Worm (Caenorhabditis elegans) whole organism, L1 larva: Measurements from ENCODE around the gene pcp-1.

Source experiments
- C16A3.4 ChIP-seq: fragments of 150-350 bp; optimal IDR thresholded peaks from 2 replicates; lab custom pipeline; 2014; ENCODE audit warnings: missing biosample characterization, missing genetic modification characterization
- aha-1 ChIP-seq: fragments of 150-350 bp; optimal IDR thresholded peaks from 2 replicates; lab custom pipeline; 2014; ENCODE audit warnings: missing biosample characterization, missing genetic modification characterization
- alr-1 ChIP-seq: fragments of 200-800 bp; sonication (Bioruptor generic); optimal IDR thresholded peaks from 2 replicates; lab custom pipeline; 2018; ENCODE audit warnings: borderline replicate concordance, mild to moderate bottlenecking, missing genetic modification characterization, missing compliant biosample characterization
- aly-2 ChIP-seq: fragments of 150-350 bp; optimal IDR thresholded peaks from 2 replicates; lab custom pipeline; 2014; ENCODE audit warnings: missing biosample characterization, missing genetic modification characterization
- ama-1 ChIP-seq: fragments of 150-350 bp; optimal IDR thresholded peaks from 2 replicates; lab custom pipeline; 2014
- blmp-1 ChIP-seq: fragments of 150-350 bp; optimal IDR thresholded peaks from 2 replicates; lab custom pipeline; 2014; ENCODE audit warnings: missing biosample characterization, missing genetic modification characterization
- ceh-63 ChIP-seq: fragments of 200-800 bp; sonication (Bioruptor generic); optimal IDR thresholded peaks from 2 replicates; lab custom pipeline; 2018; ENCODE audit warnings: mild to moderate bottlenecking, missing genetic modification characterization, missing compliant biosample characterization
- ceh-8 ChIP-seq: fragments of 200-800 bp; sonication (Bioruptor generic); optimal IDR thresholded peaks from 2 replicates; lab custom pipeline; 2018; ENCODE audit warnings: mild to moderate bottlenecking, missing genetic modification characterization, moderate library complexity, missing compliant biosample characterization
- ceh-90 ChIP-seq: sonication (generic microtip); optimal IDR thresholded peaks from 2 replicates; lab custom pipeline; 2016; ENCODE audit warnings: missing genetic modification characterization, missing compliant biosample characterization
- ces-1 ChIP-seq: fragments of 150-350 bp; optimal IDR thresholded peaks from 2 replicates; lab custom pipeline; 2014; ENCODE audit warnings: missing biosample characterization, missing genetic modification reagents, missing genetic modification characterization
- dpl-1 ChIP-seq, 3 experiments: fragments of 150-350 bp in 2 of 3; sonication (generic microtip) in 1 of 3; optimal IDR thresholded peaks; 2 replicates each; lab custom pipeline; 2014 to 2017; ENCODE audit warnings: missing biosample characterization in 3 of 3, missing genetic modification characterization in 3 of 3, missing genetic modification reagents in 3 of 3
- dsc-1 ChIP-seq: sonication (generic microtip); optimal IDR thresholded peaks from 2 replicates; lab custom pipeline; 2016; ENCODE audit warnings: mild to moderate bottlenecking, missing genetic modification characterization, missing compliant biosample characterization
- efl-3 ChIP-seq: fragments of 200-800 bp; sonication (Bioruptor generic); optimal IDR thresholded peaks from 2 replicates; lab custom pipeline; 2018; ENCODE audit warnings: mild to moderate bottlenecking, missing genetic modification characterization, missing compliant biosample characterization
- egl-13 ChIP-seq: sonication (generic microtip); optimal IDR thresholded peaks from 2 replicates; lab custom pipeline; 2016; ENCODE audit warnings: missing genotype, missing genetic modification reagents, missing genetic modification characterization, missing compliant biosample characterization
- ets-5 ChIP-seq: fragments of 200-800 bp; sonication (Bioruptor generic); IDR thresholded peaks from 2 replicates; pipeline ENCODE4 v1.3.6; 2022; ENCODE audit warnings: missing genetic modification characterization, missing compliant biosample characterization
- fkh-4 ChIP-seq: sonication (generic microtip); optimal IDR thresholded peaks from 2 replicates; lab custom pipeline; 2016; ENCODE audit warnings: missing compliant biosample characterization, missing genetic modification characterization, borderline replicate concordance
- grh-1 ChIP-seq: fragments of 200-800 bp; sonication (Bioruptor generic); IDR thresholded peaks from 2 replicates; pipeline ENCODE4 v1.3.6; 2022; ENCODE audit warnings: missing genetic modification reagents, missing genetic modification characterization, missing compliant biosample characterization
- irx-1 ChIP-seq: sonication (generic microtip); optimal IDR thresholded peaks from 2 replicates; lab custom pipeline; 2016; ENCODE audit warnings: missing genetic modification characterization, missing compliant biosample characterization
- jun-1 ChIP-seq: fragments of 150-350 bp; optimal IDR thresholded peaks from 2 replicates; lab custom pipeline; 2014; ENCODE audit warnings: missing biosample characterization, missing genetic modification reagents, missing genetic modification characterization
- lin-14 ChIP-seq: fragments of 200-800 bp; sonication (Bioruptor generic); optimal IDR thresholded peaks from 2 replicates; lab custom pipeline; 2018; ENCODE audit warnings: mild to moderate bottlenecking, missing genetic modification characterization, moderate library complexity, missing compliant biosample characterization
- lir-3 ChIP-seq: sonication (generic microtip); optimal IDR thresholded peaks from 2 replicates; lab custom pipeline; 2016; ENCODE audit warnings: mild to moderate bottlenecking, missing genetic modification characterization, moderate library complexity, missing compliant biosample characterization; ENCODE audit not compliant: poor library complexity
- lsy-2 ChIP-seq, 2 experiments: fragments of 150-350 bp; optimal IDR thresholded peaks; 2 replicates each; lab custom pipeline; 2014; ENCODE audit warnings: missing biosample characterization in 2 of 2, missing genetic modification characterization in 2 of 2
- mab-9 ChIP-seq: fragments of 200-800 bp; sonication (Bioruptor generic); IDR thresholded peaks from 2 replicates; pipeline ENCODE4 v1.3.6; 2022; ENCODE audit warnings: missing genetic modification reagents, missing genetic modification characterization, missing compliant biosample characterization
- mdl-1 ChIP-seq, 2 experiments: fragments of 150-350 bp; optimal IDR thresholded peaks; 2 replicates each; lab custom pipeline; 2014 to 2017; ENCODE audit warnings: missing biosample characterization in 2 of 2, missing genetic modification characterization in 2 of 2, inconsistent platforms in 1 of 2
- nhr-12 ChIP-seq: sonication (generic microtip); optimal IDR thresholded peaks from 2 replicates; lab custom pipeline; 2017; ENCODE audit warnings: missing biosample characterization, missing genetic modification characterization
- nhr-19 ChIP-seq: fragments of 200-800 bp; sonication (Bioruptor generic); conservative IDR thresholded peaks from 2 replicates; pipeline ENCODE4 v1.3.6; 2022; ENCODE audit warnings: missing genetic modification characterization, missing compliant biosample characterization
- nhr-20 ChIP-seq: sonication (generic microtip); optimal IDR thresholded peaks from 2 replicates; lab custom pipeline; 2016; ENCODE audit warnings: mild to moderate bottlenecking, missing genetic modification characterization, missing compliant biosample characterization
- nhr-71 ChIP-seq: sonication (generic microtip); optimal IDR thresholded peaks from 2 replicates; lab custom pipeline; 2016; ENCODE audit warnings: mild to moderate bottlenecking, missing genetic modification characterization, moderate library complexity, missing compliant biosample characterization
- nhr-76 ChIP-seq: sonication (generic microtip); optimal IDR thresholded peaks from 2 replicates; lab custom pipeline; 2017; ENCODE audit warnings: missing biosample characterization, missing genetic modification characterization
- nhr-85 ChIP-seq: sonication (generic microtip); peaks from one replicate; lab custom pipeline; 2016; ENCODE audit warnings: missing genetic modification characterization, inconsistent platforms, missing compliant biosample characterization
- nhr-90 ChIP-seq: sonication (generic microtip); optimal IDR thresholded peaks from 2 replicates; lab custom pipeline; 2016; ENCODE audit warnings: mild to moderate bottlenecking, missing genetic modification characterization, missing compliant biosample characterization; ENCODE audit not compliant: poor library complexity
- pag-3 ChIP-seq: sonication (generic microtip); optimal IDR thresholded peaks from 2 replicates; lab custom pipeline; 2017; ENCODE audit warnings: missing genetic modification characterization, mild to moderate bottlenecking, missing compliant biosample characterization, antibody characterized with exemption, borderline replicate concordance; ENCODE audit not compliant: insufficient read depth
- rnt-1 ChIP-seq: sonication (generic microtip); optimal IDR thresholded peaks from 2 replicates; lab custom pipeline; 2016; ENCODE audit warnings: mild to moderate bottlenecking, missing genetic modification characterization, moderate library complexity, missing compliant biosample characterization
- snpc-4 ChIP-seq: fragments of 150-350 bp; optimal IDR thresholded peaks from 2 replicates; lab custom pipeline; 2014; ENCODE audit warnings: missing biosample characterization, missing genetic modification characterization
- snu-23 ChIP-seq: sonication (generic microtip); optimal IDR thresholded peaks from 2 replicates; lab custom pipeline; 2016; ENCODE audit warnings: missing genetic modification characterization, missing compliant biosample characterization
- sup-37 ChIP-seq: fragments of 200-800 bp; sonication (Bioruptor generic); optimal IDR thresholded peaks from 2 replicates; lab custom pipeline; 2018; ENCODE audit warnings: mild to moderate bottlenecking, missing genetic modification characterization, missing compliant biosample characterization
- tbx-2 ChIP-seq: sonication (generic microtip); optimal IDR thresholded peaks from 2 replicates; lab custom pipeline; 2016; ENCODE audit warnings: missing genetic modification characterization, missing compliant biosample characterization
- tlp-1 ChIP-seq: fragments of 150-350 bp; optimal IDR thresholded peaks from 2 replicates; lab custom pipeline; 2014; ENCODE audit warnings: missing biosample characterization, missing genetic modification characterization
- unc-130 ChIP-seq: fragments of 150-350 bp; optimal IDR thresholded peaks from 2 replicates; lab custom pipeline; 2017; ENCODE audit warnings: missing biosample characterization, missing genetic modification characterization, inconsistent platforms
- unc-86 ChIP-seq: sonication (generic microtip); optimal IDR thresholded peaks from 2 replicates; lab custom pipeline; 2016; ENCODE audit warnings: missing genetic modification characterization, missing compliant biosample characterization
- unc-98 ChIP-seq: fragments of 200-800 bp; sonication (Bioruptor generic); IDR thresholded peaks from 2 replicates; pipeline ENCODE4 v1.3.6; 2022; ENCODE audit warnings: missing genetic modification characterization, missing compliant biosample characterization
- vab-15 ChIP-seq: sonication (generic microtip); optimal IDR thresholded peaks from 2 replicates; lab custom pipeline; 2017; ENCODE audit warnings: missing genotype, mild to moderate bottlenecking, missing genetic modification characterization, missing compliant biosample characterization
- xbp-1 ChIP-seq: sonication (generic microtip); optimal IDR thresholded peaks from 2 replicates; lab custom pipeline; 2016; ENCODE audit warnings: missing genetic modification characterization, missing compliant biosample characterization
- zag-1 ChIP-seq: fragments of 150-350 bp; optimal IDR thresholded peaks from 2 replicates; lab custom pipeline; 2014; ENCODE audit warnings: missing biosample characterization, missing genetic modification characterization
- zip-4 ChIP-seq: fragments of 200-800 bp; sonication (Bioruptor generic); optimal IDR thresholded peaks from 2 replicates; lab custom pipeline; 2018; ENCODE audit warnings: mild to moderate bottlenecking, missing genetic modification characterization, moderate library complexity, missing compliant biosample characterization
- ztf-11 ChIP-seq, 2 experiments: sonication (generic microtip); optimal IDR thresholded peaks; 2 replicates each; lab custom pipeline; 2016 to 2017; ENCODE audit warnings: missing genetic modification characterization in 2 of 2, missing biosample characterization in 1 of 2, missing compliant biosample characterization in 1 of 2
- ztf-4 ChIP-seq: fragments of 150-350 bp; optimal IDR thresholded peaks from 2 replicates; lab custom pipeline; 2014; ENCODE audit warnings: missing biosample characterization, missing genetic modification characterization

pcp-1 gene

DNA sequence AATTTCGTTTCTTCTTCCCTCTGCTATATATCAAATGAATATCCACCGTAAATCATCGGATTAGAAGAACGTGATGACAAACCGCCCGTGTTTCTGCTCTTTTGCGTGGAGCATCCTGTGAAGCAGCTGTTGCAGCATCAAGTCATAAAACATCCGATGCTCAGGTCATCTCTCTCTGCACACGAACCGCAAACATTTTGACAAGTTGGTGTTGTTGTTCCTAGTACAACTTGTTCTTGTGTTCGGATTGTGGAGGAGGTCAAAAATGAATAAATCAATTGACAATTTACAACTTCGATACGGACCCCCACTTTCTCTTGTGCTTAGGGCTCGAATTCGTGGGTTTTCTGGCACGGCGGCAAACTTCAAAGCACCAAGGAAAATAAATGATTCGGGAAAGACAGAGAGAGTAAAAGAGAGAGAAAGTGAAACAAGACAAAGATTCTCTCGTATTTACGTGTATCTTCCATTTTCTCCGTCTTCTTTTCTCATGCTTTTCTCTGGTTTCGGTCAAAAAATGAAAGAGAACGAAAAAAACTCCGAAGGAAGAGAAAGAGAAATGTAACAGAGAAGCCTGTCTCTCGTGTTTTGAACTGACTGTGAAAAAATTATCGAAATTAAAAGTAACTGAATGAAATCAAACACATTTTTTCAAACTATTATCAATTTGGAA, 22.0 kb downstream of the pcp-1 start (continued):
- TF ChIP-seq jun-1 (tag; lab: Kevin White, UChicago) = no peak
- no peak for TF ChIP-seq ceh-90 (tag; lab: Kevin White, UChicago)
- peak; percentile 39 for TF ChIP-seq lin-14 (GFP tag; lab: Kevin White, UChicago)
- TF ChIP-seq unc-86 (tag; lab: Kevin White, UChicago) = no peak
- no peak for TF ChIP-seq mab-9 (GFP tag; lab: Robert Waterston, UW)
- TF ChIP-seq ceh-63 = no peak
- TF ChIP-seq nhr-85 (tag; lab: Kevin White, UChicago) = peak; percentile 67
- peak; percentile 57 for TF ChIP-seq blmp-1 (tag; lab: Kevin White, UChicago)
- TF ChIP-seq mdl-1 (tag; optimal IDR thresholded peaks at IDR 0.05; lab: Kevin White, UChicago) = no peak
- no peak for TF ChIP-seq nhr-76 (tag; lab: Kevin White, UChicago)
- no peak for TF ChIP-seq ceh-8
- peak; percentile 80 for TF ChIP-seq rnt-1 (tag; lab: Kevin White, UChicago)
- no peak for TF ChIP-seq pag-3 (tag; lab: Kevin White, UChicago)
- TF ChIP-seq sup-37 (GFP tag; lab: Kevin White, UChicago) = no peak
- no peak for TF ChIP-seq aha-1 (tag; lab: Kevin White, UChicago)
- peak in 1 of 2 experiments; percentile 9 for TF ChIP-seq lsy-2 (tag; optimal IDR thresholded peaks at IDR 0.05; lab: Kevin White, UChicago)
- TF ChIP-seq egl-13 (tag; lab: Kevin White, UChicago) = no peak
- TF ChIP-seq unc-130 (tag; lab: Kevin White, UChicago) = peak; percentile 10
- no peak for TF ChIP-seq grh-1
- no peak for TF ChIP-seq efl-3

DNA sequence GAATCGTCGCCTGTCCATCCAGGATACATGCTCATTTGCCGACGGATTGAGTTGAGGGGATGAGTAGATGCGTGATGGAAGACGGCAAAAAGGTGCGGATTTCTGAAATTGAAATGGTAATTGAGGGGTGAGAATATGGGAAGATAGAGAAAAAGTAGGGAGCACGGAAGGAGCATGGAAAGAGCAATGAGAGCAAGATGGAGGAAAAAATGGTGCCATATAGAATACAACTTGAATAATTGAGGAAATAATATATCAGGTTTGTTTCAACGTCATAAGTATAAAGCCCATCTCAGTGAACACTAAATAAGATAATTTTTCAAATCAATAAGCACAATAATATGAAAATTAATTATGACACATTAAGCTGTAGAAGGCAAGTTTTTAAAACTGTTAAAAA, 24.7 kb downstream of the pcp-1 start, which contains the start of gene mab-5:
Gene mab-5, minus strand, starts transcription at position 101 of the 400 bp plus-strand sequence.
- TF ChIP-seq nhr-71 (tag; lab: Kevin White, UChicago) (no peak), xbp-1 (tag; lab: Kevin White, UChicago) (no peak), dpl-1 (GFP tag; optimal IDR thresholded peaks at IDR 0.05; lab: Kevin White, UChicago) (no peak), unc-98 (GFP tag; lab: Robert Waterston, UW) (no peak), zag-1 (tag; lab: Kevin White, UChicago) (no peak), C16A3.4 (tag; lab: Kevin White, UChicago) (no peak), lin-14 (GFP tag; lab: Kevin White, UChicago) (no peak), snpc-4 (tag; lab: Kevin White, UChicago) (no peak), irx-1 (no peak), ets-5 (GFP tag; lab: Robert Waterston, UW) (no peak), ztf-4 (tag; lab: Kevin White, UChicago) (no peak), tbx-2 (tag; lab: Kevin White, UChicago) (no peak), mdl-1 (tag; optimal IDR thresholded peaks at IDR 0.05; lab: Kevin White, UChicago) (no peak), nhr-12 (tag; lab: Kevin White, UChicago) (no peak), tlp-1 (tag; lab: Kevin White, UChicago) (no peak), egl-13 (tag; lab: Kevin White, UChicago) (no peak), zip-4 (GFP tag; lab: Kevin White, UChicago) (no peak), lir-3 (tag; lab: Kevin White, UChicago) (no peak), ama-1 (lab: Kevin White, UChicago) (no peak), alr-1 (tag; lab: Kevin White, UChicago) (no peak)

DNA sequence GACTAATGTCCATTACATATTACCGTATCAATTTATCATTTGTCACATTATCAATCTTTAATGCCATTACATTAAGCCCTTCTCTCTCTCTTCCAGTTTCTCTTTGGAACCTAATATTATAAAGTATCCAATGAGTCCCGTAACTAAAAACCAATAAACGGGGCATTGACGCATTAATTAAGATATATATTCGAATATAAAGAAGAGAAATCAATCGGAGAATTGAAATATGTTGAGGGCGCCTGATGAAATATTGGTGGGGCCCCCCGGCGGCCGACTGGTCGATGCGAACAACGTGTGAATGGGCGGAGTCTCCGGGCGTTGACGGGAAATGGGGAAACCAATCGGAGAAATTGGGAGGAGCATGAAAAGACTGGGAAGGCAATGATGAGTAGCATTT, 25.5 kb downstream of the pcp-1 start:
- no peak for TF ChIP-seq ama-1 (lab: Kevin White, UChicago)
- peak; percentile 13 for TF ChIP-seq snu-23 (GFP tag; lab: Kevin White, UChicago)
- TF ChIP-seq vab-15 (tag; lab: Kevin White, UChicago) = peak; percentile 40
- peak; percentile 2 for TF ChIP-seq blmp-1 (tag; lab: Kevin White, UChicago)
- peak; percentile 8 for TF ChIP-seq nhr-20
- peak in 1 of 2 experiments; percentile 54 for TF ChIP-seq ztf-11 (tag; optimal IDR thresholded peaks at IDR 0.05; lab: Kevin White, UChicago)
- no peak for TF ChIP-seq ces-1 (GFP tag; lab: Kevin White, UChicago)
- no peak for TF ChIP-seq nhr-19 (GFP tag; lab: Robert Waterston, UW)
- TF ChIP-seq fkh-4 (tag; lab: Kevin White, UChicago) = peak; percentile 47
- TF ChIP-seq dsc-1 (tag; lab: Kevin White, UChicago) = peak; percentile 79
- TF ChIP-seq tbx-2 (tag; lab: Kevin White, UChicago) = peak; percentile 29
- peak; percentile 52 to 61 for TF ChIP-seq lsy-2 (tag; optimal IDR thresholded peaks at IDR 0.05; lab: Kevin White, UChicago)
- TF ChIP-seq nhr-90 (tag; lab: Kevin White, UChicago) = peak; percentile 7
- peak; percentile 55 for TF ChIP-seq nhr-71 (tag; lab: Kevin White, UChicago)
- TF ChIP-seq irx-1 = peak; percentile 24
- peak; percentile 76 for TF ChIP-seq nhr-85 (tag; lab: Kevin White, UChicago)
- no peak for TF ChIP-seq aly-2 (tag; lab: Kevin White, UChicago)
- TF ChIP-seq lin-14 (GFP tag; lab: Kevin White, UChicago) = peak; percentile 44
- peak; percentile 67 for TF ChIP-seq rnt-1 (tag; lab: Kevin White, UChicago)
